Worm (Caenorhabditis elegans) whole organism, young adult: ENCODE results near the gene F20A1.4.
"Not testable (repeated sequence)": the region's sequence is repeated elsewhere in the genome, so short reads cannot be mapped to it uniquely, and the experiment has no call there.

ENCODE experiments used
- B0336.3 ChIP-seq: fragments of 200-800 bp; sonication (Bioruptor generic); IDR thresholded peaks from 2 replicates; pipeline ENCODE4 v1.3.6; 2022; ENCODE audit warnings: missing genetic modification characterization, missing compliant biosample characterization
- C06A6.2 ChIP-seq: fragments of 200-800 bp; sonication (Bioruptor generic); conservative IDR thresholded peaks from 2 replicates; pipeline ENCODE4 v1.3.6; 2022; ENCODE audit warnings: missing genetic modification characterization, missing compliant biosample characterization
- F22D6.2 ChIP-seq: sonication (generic microtip); optimal IDR thresholded peaks from 2 replicates; lab custom pipeline; 2016; ENCODE audit warnings: mild to moderate bottlenecking, missing genetic modification characterization, missing compliant biosample characterization
- F33H1.4 ChIP-seq: fragments of 200-800 bp; sonication (Bioruptor generic); IDR thresholded peaks from 2 replicates; pipeline ENCODE4 v1.3.6; 2022; ENCODE audit warnings: missing genetic modification reagents, missing genetic modification characterization, missing compliant biosample characterization
- F52B5.7 ChIP-seq: sonication (generic microtip); optimal IDR thresholded peaks from 2 replicates; lab custom pipeline; 2016; ENCODE audit warnings: mild to moderate bottlenecking, missing genetic modification characterization, missing compliant biosample characterization
- F57A8.1 ChIP-seq: fragments of 200-800 bp; sonication (Bioruptor generic); optimal IDR thresholded peaks from 2 replicates; lab custom pipeline; 2018; ENCODE audit warnings: mild to moderate bottlenecking, missing genetic modification characterization, moderate library complexity, missing compliant biosample characterization
- K12H6.12 ChIP-seq: fragments of 200-800 bp; sonication (Bioruptor generic); optimal IDR thresholded peaks from 2 replicates; lab custom pipeline; 2018; ENCODE audit warnings: mild to moderate bottlenecking, missing genetic modification characterization, missing compliant biosample characterization
- Y53F4B.3 ChIP-seq: fragments of 200-800 bp; sonication (Bioruptor generic); IDR thresholded peaks from 2 replicates; pipeline ENCODE4 v1.3.6; 2022; ENCODE audit warnings: missing genetic modification reagents, missing genetic modification characterization, missing compliant biosample characterization
- Y95B8A.8 ChIP-seq: fragments of 200-800 bp; sonication (Bioruptor generic); IDR thresholded peaks from 2 replicates; pipeline ENCODE4 v1.3.6; 2022; ENCODE audit warnings: missing genetic modification reagents, missing genetic modification characterization, missing compliant biosample characterization
- aptf-2 ChIP-seq: fragments of 200-800 bp; sonication (Bioruptor generic); conservative IDR thresholded peaks from 2 replicates; pipeline ENCODE4 v1.3.6; 2022; ENCODE audit warnings: missing genetic modification reagents, missing genetic modification characterization, missing compliant biosample characterization
- atf-7 ChIP-seq: sonication (generic microtip); optimal IDR thresholded peaks from 2 replicates; lab custom pipeline; 2017; ENCODE audit warnings: mild to moderate bottlenecking, missing genetic modification characterization, missing compliant biosample characterization
- cebp-1 ChIP-seq, 2 experiments: fragments of 200-800 bp in 1 of 2; sonication (Bioruptor generic) in 1 of 2; sonication (generic microtip) in 1 of 2; IDR thresholded peaks in 1 of 2; optimal IDR thresholded peaks in 1 of 2; 2 replicates each; pipeline versions ENCODE4 v1.3.6 to Lab custom; 2017 to 2022; ENCODE audit warnings: missing compliant biosample characterization in 2 of 2, missing genetic modification characterization in 2 of 2, mild to moderate bottlenecking in 1 of 2, missing genetic modification reagents in 1 of 2, moderate library complexity in 1 of 2
- cebp-2 ChIP-seq: fragments of 200-800 bp; sonication (Bioruptor generic); IDR thresholded peaks from 2 replicates; pipeline ENCODE4 v1.3.6; 2022; ENCODE audit warnings: missing genetic modification characterization, missing compliant biosample characterization
- ceh-100 ChIP-seq: fragments of 200-800 bp; sonication (Bioruptor generic); IDR thresholded peaks from 2 replicates; pipeline ENCODE4 v1.3.6; 2022; ENCODE audit warnings: missing genetic modification reagents, missing genetic modification characterization, missing compliant biosample characterization
- ceh-58 ChIP-seq: fragments of 200-800 bp; sonication (Bioruptor generic); IDR thresholded peaks from 2 replicates; pipeline ENCODE4 v1.3.6; 2022; ENCODE audit warnings: missing genetic modification characterization, missing compliant biosample characterization
- dpl-1 ChIP-seq: fragments of 150-350 bp; optimal IDR thresholded peaks from 2 replicates; lab custom pipeline; 2014; ENCODE audit warnings: missing biosample characterization, missing genetic modification reagents, missing genetic modification characterization
- egl-18 ChIP-seq: fragments of 200-800 bp; sonication (Bioruptor generic); IDR thresholded peaks from 2 replicates; pipeline ENCODE4 v1.3.6; 2022; ENCODE audit warnings: missing genetic modification reagents, missing genetic modification characterization, missing compliant biosample characterization
- ekl-4 ChIP-seq: fragments of 200-800 bp; sonication (Bioruptor generic); IDR thresholded peaks from 2 replicates; pipeline ENCODE4 v1.3.6; 2022; ENCODE audit warnings: missing genetic modification reagents, missing genetic modification characterization, missing compliant biosample characterization
- ets-4 ChIP-seq: fragments of 200-800 bp; sonication (Bioruptor generic); optimal IDR thresholded peaks from 2 replicates; lab custom pipeline; 2018; ENCODE audit warnings: mild to moderate bottlenecking, missing genetic modification characterization, missing compliant biosample characterization
- gei-17 ChIP-seq: fragments of 200-800 bp; sonication (Bioruptor generic); optimal IDR thresholded peaks from 2 replicates; lab custom pipeline; 2018; ENCODE audit warnings: mild to moderate bottlenecking, missing genetic modification characterization, missing compliant biosample characterization
- hrde-1 ChIP-seq: sonication (generic microtip); optimal IDR thresholded peaks from 2 replicates; lab custom pipeline; 2016; ENCODE audit warnings: missing genetic modification characterization, mild to moderate bottlenecking, missing compliant biosample characterization, moderate library complexity, missing genotype, missing genetic modification reagents, borderline replicate concordance
- hsf-1 ChIP-seq: fragments of 200-800 bp; sonication (Bioruptor generic); IDR thresholded peaks from 2 replicates; pipeline ENCODE4 v1.3.6; 2022; ENCODE audit warnings: missing genetic modification reagents, missing genetic modification characterization, missing compliant biosample characterization
- lag-1 ChIP-seq: fragments of 200-800 bp; sonication (Bioruptor generic); IDR thresholded peaks from 2 replicates; pipeline ENCODE4 v1.3.6; 2022; ENCODE audit warnings: missing genetic modification reagents, missing genetic modification characterization, missing compliant biosample characterization
- let-526 ChIP-seq: fragments of 200-800 bp; sonication (Bioruptor generic); IDR thresholded peaks from 2 replicates; pipeline ENCODE4 v1.3.6; 2022; ENCODE audit warnings: missing genetic modification reagents, missing genetic modification characterization, missing compliant biosample characterization
- lin-26 ChIP-seq: fragments of 200-800 bp; sonication (Bioruptor generic); IDR thresholded peaks from 2 replicates; pipeline ENCODE4 v1.3.6; 2022; ENCODE audit warnings: missing genetic modification reagents, missing genetic modification characterization, missing compliant biosample characterization
- lin-54 ChIP-seq: fragments of 200-800 bp; sonication (Bioruptor generic); optimal IDR thresholded peaks from 2 replicates; lab custom pipeline; 2018; ENCODE audit warnings: mild to moderate bottlenecking, missing genetic modification characterization, missing compliant biosample characterization
- madf-10 ChIP-seq: sonication (generic microtip); optimal IDR thresholded peaks from 2 replicates; lab custom pipeline; 2016; ENCODE audit warnings: mild to moderate bottlenecking, missing genetic modification characterization, missing compliant biosample characterization
- madf-6 ChIP-seq: fragments of 200-800 bp; sonication (Bioruptor generic); IDR thresholded peaks from 2 replicates; pipeline ENCODE4 v1.3.6; 2022; ENCODE audit warnings: missing genetic modification reagents, missing genetic modification characterization, missing compliant biosample characterization
- madf-8 ChIP-seq: fragments of 200-800 bp; sonication (Bioruptor generic); conservative IDR thresholded peaks from 2 replicates; pipeline ENCODE4 v1.3.6; 2022; ENCODE audit warnings: missing genetic modification reagents, missing genetic modification characterization, missing compliant biosample characterization
- mes-4 ChIP-seq: sonication (generic microtip); optimal IDR thresholded peaks from 2 replicates; lab custom pipeline; 2016; ENCODE audit warnings: missing genotype, missing genetic modification characterization, missing compliant biosample characterization
- nfya-2 ChIP-seq: fragments of 200-800 bp; sonication (Bioruptor generic); IDR thresholded peaks from 2 replicates; pipeline ENCODE4 v1.3.6; 2022; ENCODE audit warnings: missing genetic modification reagents, missing genetic modification characterization, missing compliant biosample characterization
- nhr-27 ChIP-seq: fragments of 200-800 bp; sonication (Bioruptor generic); optimal IDR thresholded peaks from 2 replicates; lab custom pipeline; 2018; ENCODE audit warnings: mild to moderate bottlenecking, missing genetic modification characterization, moderate library complexity, missing compliant biosample characterization
- pha-4 ChIP-seq: fragments of 150-350 bp; sonication (generic microtip); optimal IDR thresholded peaks from 2 replicates; lab custom pipeline; 2014; ENCODE audit warnings: missing biosample characterization, missing genetic modification reagents, missing genetic modification characterization
- rec-8 ChIP-seq, 2 experiments: sonication (generic microtip); optimal IDR thresholded peaks; 2 replicates each; lab custom pipeline; 2016; ENCODE audit warnings: mild to moderate bottlenecking in 2 of 2, missing genetic modification characterization in 2 of 2, missing genetic modification reagents in 2 of 2, missing genotype in 2 of 2, missing biosample characterization in 1 of 2, missing compliant biosample characterization in 1 of 2, moderate library complexity in 1 of 2
- ztf-25 ChIP-seq: fragments of 200-800 bp; sonication (Bioruptor generic); IDR thresholded peaks from 2 replicates; pipeline ENCODE4 v1.3.6; 2022; ENCODE audit warnings: missing genetic modification reagents, missing genetic modification characterization, missing compliant biosample characterization
- ztf-3 ChIP-seq: fragments of 200-800 bp; sonication (Bioruptor generic); optimal IDR thresholded peaks from 2 replicates; lab custom pipeline; 2018; ENCODE audit warnings: mild to moderate bottlenecking, missing genetic modification characterization, missing compliant biosample characterization

F20A1.4 gene

ce11 chrV:7059350-7059749 is 37.7 kb upstream of the F20A1.4 start, which contains the start of gene mdt-6:
mdt-6 (minus strand) TSS chrV:7059624.
- no peak for TF ChIP-seq aptf-2 (GFP tag; lab: Robert Waterston, UW)
- TF ChIP-seq lin-54 (GFP tag; lab: Kevin White, UChicago), result peak; percentile 18
- TF ChIP-seq cebp-1 (GFP tag; IDR thresholded peaks at IDR 0.05; lab: Robert Waterston, UW), result no peak
- TF ChIP-seq cebp-1 (tag; optimal IDR thresholded peaks at IDR 0.05; lab: Kevin White, UChicago), result no peak
- TF ChIP-seq lin-26, result no peak
- TF ChIP-seq ekl-4, result peak; percentile 13; the same call in 1 of the 2 replicates
- TF ChIP-seq ets-4 (GFP tag; lab: Kevin White, UChicago), result no peak
- TF ChIP-seq hsf-1, result 0 out of 2 replicates have a peak, but pooled peaks have one; percentile 31
- peak; percentile 51; the same call in 1 of the 2 replicates for TF ChIP-seq madf-6 (GFP tag; lab: Robert Waterston, UW)
- peak; percentile 53 for TF ChIP-seq B0336.3 (GFP tag; lab: Robert Waterston, UW)

ce11 chrV:7057795-7058194 is 36.1 kb upstream of the F20A1.4 start, which contains the start of gene Y57E12AL.2:
Y57E12AL.2 (plus strand) TSS chrV:7058095.
- not testable (repeated sequence) for TF ChIP-seq atf-7 (tag; lab: Kevin White, UChicago); ztf-3 (GFP tag; lab: Kevin White, UChicago); F52B5.7 (tag; lab: Kevin White, UChicago)

- TF ChIP-seq mes-4 (no peak), ztf-25 (GFP tag; lab: Robert Waterston, UW) (no peak), Y53F4B.3 (no peak), lag-1 (GFP tag; lab: Robert Waterston, UW) (no peak), let-526 (GFP tag; lab: Robert Waterston, UW) (no peak), F52B5.7 (tag; lab: Kevin White, UChicago) (no peak), egl-18 (GFP tag; lab: Robert Waterston, UW) (no peak), madf-10 (tag; lab: Kevin White, UChicago) (no peak), pha-4 (tag; lab: Kevin White, UChicago) (no peak), nfya-2 (GFP tag; lab: Robert Waterston, UW) (no peak), hrde-1 (tag; lab: Kevin White, UChicago) (no peak), F33H1.4 (GFP tag; lab: Robert Waterston, UW) (no peak), dpl-1 (no peak), gei-17 (no peak)
These were observed 32.9 kb upstream of the F20A1.4 start, which contains the start of gene spig-8 for ce11 chrV:7054598-7054997. spig-8 (plus strand) TSS chrV:7054898.

ce11 chrV:7053100-7053499 is 31.4 kb upstream of the F20A1.4 start, which contains the start of gene txt-17:
txt-17 (minus strand) TSS chrV:7053200.
- no peak for TF ChIP-seq ceh-58 (GFP tag; lab: Robert Waterston, UW)
- TF ChIP-seq nhr-27 (tag; lab: Kevin White, UChicago), result no peak
- TF ChIP-seq ceh-100 (GFP tag; lab: Robert Waterston, UW), result no peak
- TF ChIP-seq F22D6.2 (tag; lab: Kevin White, UChicago), result no peak
- TF ChIP-seq dpl-1, result no peak
- no peak for TF ChIP-seq C06A6.2 (GFP tag; lab: Robert Waterston, UW)
- TF ChIP-seq madf-10 (tag; lab: Kevin White, UChicago), result no peak
- TF ChIP-seq K12H6.12, result no peak
- TF ChIP-seq F57A8.1 (GFP tag; lab: Kevin White, UChicago), result no peak
- no peak for TF ChIP-seq madf-8 (GFP tag; lab: Robert Waterston, UW)
- TF ChIP-seq rec-8 (tag; optimal IDR thresholded peaks at IDR 0.05; lab: Kevin White, UChicago), result no peak
- no peak for TF ChIP-seq cebp-2 (GFP tag; lab: Robert Waterston, UW)
- no peak for TF ChIP-seq Y95B8A.8 (GFP tag; lab: Robert Waterston, UW)
- no peak for TF ChIP-seq B0336.3 (GFP tag; lab: Robert Waterston, UW)
